Worm (Caenorhabditis elegans) whole organism, young adult: ENCODE measurements around the gene D2096.5.

Experiments used
- F49E8.2 ChIP-seq: sonication (generic microtip); optimal IDR thresholded peaks from 3 replicates; lab custom pipeline; 2017; ENCODE audit warnings: missing genetic modification characterization, mild to moderate bottlenecking, missing compliant biosample characterization, antibody characterized with exemption, moderate library complexity; ENCODE audit not compliant: insufficient read depth
- ceh-27 ChIP-seq: fragments of 200-800 bp; sonication (Bioruptor generic); optimal IDR thresholded peaks from 2 replicates; lab custom pipeline; 2018; ENCODE audit warnings: mild to moderate bottlenecking, missing genetic modification characterization, moderate library complexity, missing compliant biosample characterization
- him-1 ChIP-seq: sonication (generic microtip); optimal IDR thresholded peaks from 2 replicates; lab custom pipeline; 2016; ENCODE audit warnings: missing genotype, missing genetic modification reagents, missing genetic modification characterization, missing compliant biosample characterization
- nfya-1 ChIP-seq: sonication (generic microtip); optimal IDR thresholded peaks from 2 replicates; lab custom pipeline; 2017; ENCODE audit warnings: antibody characterized with exemption, missing compliant biosample characterization, missing genetic modification characterization, borderline replicate concordance; ENCODE audit not compliant: insufficient read depth
- nhr-27 ChIP-seq: fragments of 200-800 bp; sonication (Bioruptor generic); optimal IDR thresholded peaks from 2 replicates; lab custom pipeline; 2018; ENCODE audit warnings: mild to moderate bottlenecking, missing genetic modification characterization, moderate library complexity, missing compliant biosample characterization

ce11 chrIV:8348073-8348472 is 11.5 kb downstream of the D2096.5 start, which contains the start of gene F17E9.4:
- TF ChIP-seq him-1 (tag; lab: Kevin White, UChicago) (no peak), nfya-1 (no peak), nhr-27 (tag; lab: Kevin White, UChicago) (no peak), ceh-27 (no peak), F49E8.2 (no peak)
